Worm (Caenorhabditis elegans) whole organism, midembryonic: ENCODE measurements around the gene col-91.

ENCODE experiments used
- T22C8.4 ChIP-seq: fragments of 200-800 bp; sonication (Bioruptor generic); IDR thresholded peaks from 2 replicates; pipeline ENCODE4 v1.3.6; 2022; ENCODE audit warnings: missing genetic modification characterization, missing compliant biosample characterization
- cog-1 ChIP-seq: sonication (generic microtip); optimal IDR thresholded peaks from 2 replicates; lab custom pipeline; 2016; ENCODE audit warnings: missing genetic modification characterization, missing compliant biosample characterization
- flt-1 ChIP-seq: fragments of 200-800 bp; sonication (Bioruptor generic); IDR thresholded peaks from 2 replicates; pipeline ENCODE4 v1.3.6; 2022; ENCODE audit warnings: missing genetic modification characterization, missing compliant biosample characterization
- klf-2 ChIP-seq: fragments of 200-800 bp; sonication (Bioruptor generic); conservative IDR thresholded peaks from 2 replicates; pipeline ENCODE4 v1.3.6; 2022; ENCODE audit warnings: missing genetic modification reagents, missing genetic modification characterization, missing compliant biosample characterization
- med-1 ChIP-seq: sonication (generic microtip); optimal IDR thresholded peaks from 2 replicates; lab custom pipeline; 2017; ENCODE audit warnings: missing genetic modification characterization, mild to moderate bottlenecking, missing compliant biosample characterization, antibody characterized with exemption, missing genetic modification reagents; ENCODE audit not compliant: insufficient read depth
- ref-1 ChIP-seq: fragments of 200-800 bp; sonication (Bioruptor generic); conservative IDR thresholded peaks from 2 replicates; pipeline ENCODE4 v1.3.6; 2022; ENCODE audit warnings: missing genetic modification reagents, missing genetic modification characterization, missing compliant biosample characterization
- ztf-23 ChIP-seq: fragments of 200-800 bp; sonication (Bioruptor generic); IDR thresholded peaks from 2 replicates; pipeline ENCODE4 v1.3.6; 2022; ENCODE audit warnings: missing genetic modification reagents, missing genetic modification characterization, missing compliant biosample characterization
- ztf-29 ChIP-seq: fragments of 200-800 bp; sonication (Bioruptor generic); IDR thresholded peaks from 2 replicates; pipeline ENCODE4 v1.3.6; 2022; ENCODE audit warnings: missing genetic modification reagents, missing genetic modification characterization, missing compliant biosample characterization

ce11 chrIII:8286003-8286402 is 22.5 kb upstream of the col-91 start:
- TF ChIP-seq cog-1 (no peak), ztf-29 (GFP tag; lab: Robert Waterston, UW) (no peak), med-1 (GFP tag; lab: Kevin White, UChicago) (no peak), ref-1 (GFP tag; lab: Robert Waterston, UW) (no peak), klf-2 (no peak), T22C8.4 (GFP tag; lab: Robert Waterston, UW) (no peak), ztf-23 (GFP tag; lab: Robert Waterston, UW) (no peak), flt-1 (GFP tag; lab: Robert Waterston, UW) (no peak)
